Worm (Caenorhabditis elegans): ENCODE measurements around the gene hecw-1.

hecw-1 gene

DNA sequence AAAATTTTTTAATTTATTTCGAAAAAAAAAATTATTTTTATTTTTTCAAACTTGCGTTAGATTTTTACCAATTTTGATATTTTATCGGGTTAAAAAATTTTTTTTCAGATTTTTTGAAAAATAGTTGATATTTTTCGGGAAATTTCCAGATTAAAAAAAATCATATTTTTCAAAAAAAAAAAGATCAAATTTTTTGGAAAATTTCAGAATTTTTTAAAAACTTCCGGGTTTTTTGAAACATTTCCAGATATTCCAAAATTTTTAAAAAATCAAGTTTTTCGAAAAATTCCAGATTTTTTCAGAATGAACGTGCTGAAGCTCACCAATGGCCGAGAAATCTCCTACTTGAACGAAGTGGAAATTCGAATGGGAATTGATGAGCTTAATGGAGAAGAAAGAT, 35.7 kb upstream of the hecw-1 start, which contains the start of gene metl-18:
Gene metl-18, plus strand, starts transcription at position 301 of the 400 bp plus-strand sequence.
- no peak for TF ChIP-seq tra-4 (tag; optimal IDR thresholded peaks at IDR 0.05)

DNA sequence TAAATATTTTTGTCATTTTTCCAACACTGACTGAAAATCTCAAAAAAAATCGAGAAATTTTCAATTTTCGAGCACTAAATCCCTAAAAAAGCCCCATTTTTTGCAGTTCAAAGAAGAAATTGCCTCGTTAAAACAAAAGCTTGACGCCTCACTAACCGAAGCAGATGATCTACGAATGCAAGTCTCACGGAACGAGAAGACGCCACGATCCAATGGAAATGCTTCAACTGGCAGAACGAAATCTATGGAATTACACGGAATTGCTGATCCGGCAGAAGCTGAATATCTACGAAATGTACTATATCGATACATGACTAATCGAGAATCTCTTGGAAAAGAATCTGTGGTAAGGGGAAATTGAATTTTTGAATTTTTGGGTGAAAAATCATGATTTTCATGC, 34.2 kb upstream of the hecw-1 start:
- no peak for TF ChIP-seq pes-1 (GFP tag; IDR thresholded peaks at IDR 0.05)
- TF ChIP-seq tbx-11 (GFP tag; IDR thresholded peaks at IDR 0.05) = no peak
- no peak for TF ChIP-seq ceh-36 (tag; optimal IDR thresholded peaks at IDR 0.05)
- 0 out of 2 replicates have a peak, but pooled peaks have one; percentile 4 for TF ChIP-seq tbx-37 (GFP tag; conservative IDR thresholded peaks at IDR 0.05)
- no peak for TF ChIP-seq sea-1 (GFP tag; conservative IDR thresholded peaks at IDR 0.05)
- no peak for TF ChIP-seq tra-4 (tag; optimal IDR thresholded peaks at IDR 0.05)
- TF ChIP-seq aly-1 (tag; optimal IDR thresholded peaks at IDR 0.05) = no peak

DNA sequence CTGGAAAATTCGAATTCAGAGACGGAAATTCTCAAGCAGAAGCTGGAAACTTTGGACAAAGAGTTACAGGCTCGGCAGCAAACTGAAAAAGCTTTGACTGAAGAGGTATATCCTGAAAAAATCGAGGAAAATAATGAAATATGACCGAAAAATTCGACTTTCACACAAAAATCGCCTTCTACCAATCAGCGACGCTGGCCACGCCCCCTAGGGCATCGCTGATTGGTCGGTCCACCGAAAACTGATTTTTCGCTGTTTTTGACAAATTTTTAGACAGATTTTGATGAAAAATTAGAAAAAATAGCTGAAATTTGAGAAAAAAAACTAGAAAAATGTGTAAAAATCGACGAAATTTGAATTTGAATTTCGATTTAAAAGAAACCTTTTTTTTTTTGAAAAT, 29.1 kb upstream of the hecw-1 start:
- no peak for TF ChIP-seq hmg-4 (GFP tag; optimal IDR thresholded peaks at IDR 0.05)
- TF ChIP-seq pes-1 (GFP tag; IDR thresholded peaks at IDR 0.05) = no peak
- no peak for TF ChIP-seq hnd-1 (tag; optimal IDR thresholded peaks at IDR 0.05)
- no peak for TF ChIP-seq aly-1 (tag; optimal IDR thresholded peaks at IDR 0.05)
- TF ChIP-seq tbx-37 (GFP tag; conservative IDR thresholded peaks at IDR 0.05) = no peak
- no peak for TF ChIP-seq ceh-13 (GFP tag; optimal IDR thresholded peaks at IDR 0.05)
- no peak for TF ChIP-seq tbx-11 (GFP tag; IDR thresholded peaks at IDR 0.05)
- TF ChIP-seq flt-1 (GFP tag; IDR thresholded peaks at IDR 0.05) = no peak
- TF ChIP-seq F13C5.2 (tag; optimal IDR thresholded peaks at IDR 0.05) = no peak
- no peak for TF ChIP-seq B0310.2 (tag; optimal IDR thresholded peaks at IDR 0.05)

DNA sequence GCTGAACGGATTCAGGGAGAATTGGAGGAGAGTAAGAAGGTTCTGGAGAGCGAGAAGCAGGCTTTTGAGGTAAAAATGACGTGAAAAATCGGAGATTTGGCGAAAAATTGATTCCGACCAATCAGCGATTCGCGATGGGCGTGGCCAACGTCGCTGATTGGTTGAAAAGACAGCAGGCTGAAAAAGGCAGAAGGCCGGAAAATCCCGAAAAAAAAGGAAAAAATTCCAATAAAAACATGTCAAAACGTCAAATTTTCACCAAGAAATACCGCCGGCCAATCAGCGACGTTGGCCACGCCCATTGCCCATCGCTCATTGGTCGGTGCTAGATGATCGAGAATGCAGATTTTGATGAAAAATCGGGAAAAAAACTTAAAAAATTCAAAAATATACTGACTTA, 27.7 kb upstream of the hecw-1 start:
- TF ChIP-seq pes-1 (GFP tag; IDR thresholded peaks at IDR 0.05) = no peak
- no peak for TF ChIP-seq scrt-1 (GFP tag; IDR thresholded peaks at IDR 0.05)
- TF ChIP-seq ceh-36 (tag; optimal IDR thresholded peaks at IDR 0.05) = no peak
- no peak for TF ChIP-seq hmg-4 (GFP tag; optimal IDR thresholded peaks at IDR 0.05)
- no peak for TF ChIP-seq B0310.2 (tag; optimal IDR thresholded peaks at IDR 0.05)
- no peak for TF ChIP-seq hmbx-1 (tag; optimal IDR thresholded peaks at IDR 0.05)
- no peak for TF ChIP-seq tbx-37 (GFP tag; conservative IDR thresholded peaks at IDR 0.05)
- no peak for TF ChIP-seq F13C5.2 (tag; optimal IDR thresholded peaks at IDR 0.05)

DNA sequence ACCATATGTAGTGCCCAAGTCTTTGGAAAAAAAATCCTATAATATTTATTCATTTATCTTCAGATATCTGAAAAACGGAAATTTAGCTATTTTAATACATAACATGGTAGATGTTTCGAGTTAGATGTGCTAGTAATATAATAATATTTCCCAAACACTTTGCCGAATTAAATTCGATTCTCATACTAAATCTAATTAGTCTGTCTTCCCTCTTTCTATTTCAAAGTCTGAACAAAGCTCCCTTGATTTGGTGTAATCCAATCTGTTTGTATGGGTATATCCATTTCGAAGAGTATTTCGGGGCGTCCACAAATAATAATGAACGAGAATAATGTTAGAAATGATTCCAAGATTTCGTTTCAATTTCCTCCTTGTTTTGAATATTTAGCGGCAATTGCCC, 24.6 kb upstream of the hecw-1 start:
- TF ChIP-seq scrt-1 (GFP tag; IDR thresholded peaks at IDR 0.05) = no peak

DNA sequence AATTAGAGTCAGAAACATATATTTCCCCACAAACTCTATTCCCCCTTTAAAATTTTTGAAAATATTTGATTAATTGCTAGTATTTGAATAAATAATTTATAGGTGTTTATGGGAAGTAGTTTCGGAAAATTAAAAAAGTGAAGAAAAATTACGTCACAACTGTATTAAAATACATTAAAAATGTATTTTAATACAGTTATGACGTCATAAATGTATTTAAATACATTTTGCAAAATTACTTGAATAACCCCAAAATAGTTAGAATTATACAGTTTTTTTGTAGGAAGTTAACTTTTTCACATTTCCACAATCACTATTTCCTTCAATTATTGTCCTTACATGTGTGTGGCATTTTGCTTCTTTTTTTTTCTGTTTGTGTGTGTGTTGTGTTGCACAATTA, 23.7 kb upstream of the hecw-1 start:
- no peak for TF ChIP-seq tbx-37 (GFP tag; conservative IDR thresholded peaks at IDR 0.05)
- TF ChIP-seq tbx-11 (GFP tag; IDR thresholded peaks at IDR 0.05) = no peak
- TF ChIP-seq hmg-4 (GFP tag; optimal IDR thresholded peaks at IDR 0.05) = no peak
- no peak for TF ChIP-seq tra-4 (tag; optimal IDR thresholded peaks at IDR 0.05)
- no peak for TF ChIP-seq pes-1 (GFP tag; IDR thresholded peaks at IDR 0.05)
- TF ChIP-seq B0310.2 (tag; optimal IDR thresholded peaks at IDR 0.05) = no peak
- no peak for TF ChIP-seq ceh-13 (GFP tag; optimal IDR thresholded peaks at IDR 0.05)
- TF ChIP-seq sea-1 (GFP tag; conservative IDR thresholded peaks at IDR 0.05) = no peak
- no peak for TF ChIP-seq scrt-1 (GFP tag; IDR thresholded peaks at IDR 0.05)
- no peak for TF ChIP-seq hnd-1 (tag; optimal IDR thresholded peaks at IDR 0.05)
- TF ChIP-seq aly-1 (tag; optimal IDR thresholded peaks at IDR 0.05) = no peak
- no peak for TF ChIP-seq ets-7 (tag; optimal IDR thresholded peaks at IDR 0.05)
- TF ChIP-seq ama-1 (optimal IDR thresholded peaks at IDR 0.05) = no peak
- TF ChIP-seq ceh-36 (tag; optimal IDR thresholded peaks at IDR 0.05) = no peak
- TF ChIP-seq F13C5.2 (tag; optimal IDR thresholded peaks at IDR 0.05) = no peak
- TF ChIP-seq flt-1 (GFP tag; IDR thresholded peaks at IDR 0.05) = no peak
- TF ChIP-seq hmbx-1 (tag; optimal IDR thresholded peaks at IDR 0.05) = no peak

DNA sequence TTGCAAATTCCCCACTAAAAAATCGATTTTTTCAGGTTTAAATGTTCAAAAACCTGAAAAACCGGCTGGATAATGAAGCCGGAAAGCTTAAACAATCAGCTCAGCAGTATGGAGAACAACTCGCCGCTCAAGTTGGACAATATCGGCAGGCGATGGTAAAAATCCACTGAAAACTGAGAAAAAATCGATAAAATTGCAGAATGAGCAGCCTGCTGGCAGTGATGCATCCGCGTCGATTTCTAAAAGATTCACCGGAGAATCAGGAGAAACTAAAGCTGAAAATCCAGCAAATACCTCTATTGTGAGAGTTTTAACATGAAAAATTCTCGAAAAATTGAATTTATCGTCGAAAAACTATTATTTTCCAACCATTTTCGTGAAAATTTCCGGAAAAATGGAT, 15.8 kb upstream of the hecw-1 start, which contains the start of gene golg-4:
Gene golg-4, plus strand, starts transcription at position 34 of the 400 bp plus-strand sequence.
- TF ChIP-seq ceh-36 (tag; optimal IDR thresholded peaks at IDR 0.05) = no peak
- no peak for TF ChIP-seq pes-1 (GFP tag; IDR thresholded peaks at IDR 0.05)
- TF ChIP-seq aly-1 (tag; optimal IDR thresholded peaks at IDR 0.05) = no peak
- TF ChIP-seq flt-1 (GFP tag; IDR thresholded peaks at IDR 0.05) = no peak
- no peak for TF ChIP-seq tbx-37 (GFP tag; conservative IDR thresholded peaks at IDR 0.05)
- TF ChIP-seq hnd-1 (tag; optimal IDR thresholded peaks at IDR 0.05) = no peak
- TF ChIP-seq hmbx-1 (tag; optimal IDR thresholded peaks at IDR 0.05) = no peak
- no peak for TF ChIP-seq F13C5.2 (tag; optimal IDR thresholded peaks at IDR 0.05)
- TF ChIP-seq hmg-4 (GFP tag; optimal IDR thresholded peaks at IDR 0.05) = no peak
- TF ChIP-seq sea-1 (GFP tag; conservative IDR thresholded peaks at IDR 0.05) = no peak
- TF ChIP-seq ama-1 (optimal IDR thresholded peaks at IDR 0.05) = no peak
- TF ChIP-seq tra-4 (tag; optimal IDR thresholded peaks at IDR 0.05) = no peak
- TF ChIP-seq B0310.2 (tag; optimal IDR thresholded peaks at IDR 0.05) = no peak
- no peak for TF ChIP-seq scrt-1 (GFP tag; IDR thresholded peaks at IDR 0.05)
- TF ChIP-seq ets-7 (tag; optimal IDR thresholded peaks at IDR 0.05) = no peak
- no peak for TF ChIP-seq tbx-11 (GFP tag; IDR thresholded peaks at IDR 0.05)
- no peak for TF ChIP-seq ceh-13 (GFP tag; optimal IDR thresholded peaks at IDR 0.05)

DNA sequence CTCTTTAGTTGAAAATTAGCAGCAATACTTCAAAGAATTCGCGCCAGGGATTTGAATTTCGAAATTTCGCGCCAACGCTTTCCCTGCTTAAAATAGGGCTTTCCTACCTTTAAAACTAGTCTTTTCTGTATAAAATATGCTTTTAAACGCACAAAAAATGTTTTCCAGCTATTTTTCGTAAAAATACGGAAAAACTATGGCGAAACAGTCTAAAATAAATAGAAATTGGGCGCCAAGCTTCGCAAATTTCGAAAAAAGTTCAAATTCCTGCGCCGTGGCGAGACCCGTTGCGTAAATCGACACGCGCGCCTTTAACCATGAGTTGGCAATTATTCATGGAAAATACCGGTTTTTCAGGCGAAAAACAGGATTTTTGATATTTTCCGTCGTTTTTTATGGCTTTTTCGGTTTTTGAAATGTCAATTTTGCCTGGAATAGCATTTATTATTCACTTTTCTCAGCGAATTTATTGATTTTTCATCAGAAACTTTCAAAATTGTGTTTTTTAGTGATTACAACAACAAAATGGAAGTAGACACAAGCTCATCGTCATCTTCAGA, 14.7 kb upstream of the hecw-1 start, which contains the start of the genes npp-9 and F59A2.5:
Gene npp-9, minus strand, starts transcription at position 126 of the 560 bp plus-strand sequence.
Gene F59A2.5, plus strand, starts transcription at position 510 of the 560 bp plus-strand sequence.
- no peak for TF ChIP-seq hnd-1 (tag; optimal IDR thresholded peaks at IDR 0.05)
- TF ChIP-seq hmg-4 (GFP tag; optimal IDR thresholded peaks at IDR 0.05) = no peak
- no peak for TF ChIP-seq ama-1 (optimal IDR thresholded peaks at IDR 0.05)
- no peak for TF ChIP-seq pes-1 (GFP tag; IDR thresholded peaks at IDR 0.05)
- 0 out of 2 replicates have a peak, but pooled peaks have one; percentile 24 for TF ChIP-seq tbx-11 (GFP tag; IDR thresholded peaks at IDR 0.05)
- TF ChIP-seq hmbx-1 (tag; optimal IDR thresholded peaks at IDR 0.05) = no peak
- no peak for TF ChIP-seq ets-7 (tag; optimal IDR thresholded peaks at IDR 0.05)
- peak; percentile 32 for TF ChIP-seq F13C5.2 (tag; optimal IDR thresholded peaks at IDR 0.05)
- no peak for TF ChIP-seq aly-1 (tag; optimal IDR thresholded peaks at IDR 0.05)
- no peak for TF ChIP-seq B0310.2 (tag; optimal IDR thresholded peaks at IDR 0.05)
- no peak for TF ChIP-seq sea-1 (GFP tag; conservative IDR thresholded peaks at IDR 0.05)
- TF ChIP-seq tbx-37 (GFP tag; conservative IDR thresholded peaks at IDR 0.05) = no peak
